Fruit fly (Drosophila melanogaster): ENCODE data around the gene CG13928.

dm6 chr3L:1590194-1590593 is 38.0 kb downstream of the CG13928 start:
- TF ChIP-seq EcR (GFP tag; optimal IDR thresholded peaks at IDR 0.05) = no peak
- no peak for TF ChIP-seq Dll (optimal IDR thresholded peaks at IDR 0.05)
- TF ChIP-seq psq (optimal IDR thresholded peaks at IDR 0.05) = no peak

Measured in whole organism.